Worm (Caenorhabditis elegans) whole organism, L4/young adult: ENCODE results near the gene ZC250.2.

Source experiments
- W03F9.2 ChIP-seq: fragments of 150-350 bp; optimal IDR thresholded peaks from 2 replicates; lab custom pipeline; 2014; ENCODE audit warnings: missing biosample characterization, missing genetic modification characterization
- him-1 ChIP-seq: sonication (generic microtip); optimal IDR thresholded peaks from 2 replicates; lab custom pipeline; 2016; ENCODE audit warnings: missing genotype, missing genetic modification reagents, missing genetic modification characterization, missing compliant biosample characterization

DNA sequence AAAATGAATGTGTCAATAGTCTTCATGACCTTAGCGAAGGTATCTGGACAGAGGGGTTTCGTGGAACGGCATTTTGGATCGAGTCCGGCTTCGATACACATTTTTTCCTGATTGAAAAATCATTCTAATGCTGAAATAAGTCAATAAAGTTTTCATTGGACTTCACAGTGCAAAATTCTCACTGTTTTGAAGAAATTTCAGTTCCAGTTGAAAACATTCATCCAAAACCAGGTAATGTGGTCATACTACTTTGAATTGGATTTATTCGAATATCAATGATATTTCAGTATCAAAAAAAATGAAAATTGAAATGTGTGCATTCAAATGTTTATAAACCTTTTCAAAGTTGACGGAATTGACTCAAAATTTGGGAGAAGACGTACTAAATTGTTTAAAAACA is 38.7 kb upstream of the ZC250.2 start, which contains the start of gene pgph-1:
- TF ChIP-seq him-1 (tag; lab: Kevin White, UChicago) (no peak), W03F9.2 (tag; lab: Kevin White, UChicago) (no peak)
